Fruit fly (Drosophila melanogaster) whole organism, embryonic: ENCODE measurements around the gene CG13248.

ENCODE experiments used
- Atf6 ChIP-seq: fragments of 200-800 bp; sonication (Bioruptor generic); IDR thresholded peaks from 2 replicates; pipeline ENCODE4 v1.3.6; 2022; ENCODE audit warnings: missing biosample characterization, missing genetic modification characterization
- CG1024 ChIP-seq: fragments of 200-800 bp; sonication (Bioruptor generic); IDR thresholded peaks from 2 replicates; pipeline ENCODE4 v1.3.6; 2022; ENCODE audit warnings: missing biosample characterization, missing genetic modification characterization
- CG10366 ChIP-seq: fragments of 200-800 bp; sonication (Bioruptor generic); IDR thresholded peaks from 2 replicates; pipeline ENCODE4 v1.3.6; 2022; ENCODE audit warnings: missing biosample characterization, missing genetic modification characterization
- CG10431 ChIP-seq: fragments of 200-800 bp; sonication (Bioruptor generic); optimal IDR thresholded peaks from 3 replicates; lab custom pipeline; 2018; ENCODE audit warnings: missing biosample characterization, mild to moderate bottlenecking, missing genetic modification characterization
- CG13296 ChIP-seq: fragments of 200-800 bp; sonication (Bioruptor generic); optimal IDR thresholded peaks from 3 replicates; lab custom pipeline; 2018; ENCODE audit warnings: missing biosample characterization, mild to moderate bottlenecking, missing genetic modification characterization
- CG13624 ChIP-seq: fragments of 200-800 bp; sonication (Bioruptor generic); optimal IDR thresholded peaks from 2 replicates; lab custom pipeline; 2016; ENCODE audit warnings: missing biosample characterization, missing genetic modification characterization
- CG14710 ChIP-seq: fragments of 200-800 bp; sonication (Bioruptor generic); optimal IDR thresholded peaks from 3 replicates; lab custom pipeline; 2019; ENCODE audit warnings: missing biosample characterization, mild to moderate bottlenecking, missing genetic modification characterization, moderate library complexity
- CG15479 ChIP-seq: fragments of 200-800 bp; sonication (Bioruptor generic); optimal IDR thresholded peaks from 3 replicates; lab custom pipeline; 2019; ENCODE audit warnings: missing biosample characterization, mild to moderate bottlenecking, missing genetic modification characterization, moderate library complexity
- CG15514 ChIP-seq: fragments of 200-800 bp; sonication (Bioruptor generic); optimal IDR thresholded peaks from 3 replicates; lab custom pipeline; 2017; ENCODE audit warnings: missing biosample characterization, missing genetic modification characterization, mild to moderate bottlenecking, moderate library complexity, missing genetic modification reagents
- CG17359 ChIP-seq: fragments of 200-800 bp; sonication (Bioruptor generic); optimal IDR thresholded peaks from 3 replicates; lab custom pipeline; 2018; ENCODE audit warnings: missing biosample characterization, mild to moderate bottlenecking, missing genetic modification characterization, moderate library complexity
- CG17385 ChIP-seq: fragments of 200-800 bp; sonication (Bioruptor generic); optimal IDR thresholded peaks from 3 replicates; lab custom pipeline; 2018; ENCODE audit warnings: missing biosample characterization, mild to moderate bottlenecking, missing genetic modification characterization
- CG18599 ChIP-seq: fragments of 200-800 bp; sonication (Bioruptor generic); optimal IDR thresholded peaks from 3 replicates; lab custom pipeline; 2017; ENCODE audit warnings: missing biosample characterization, missing genetic modification characterization, mild to moderate bottlenecking, moderate library complexity, missing genetic modification reagents
- CG3281 ChIP-seq: fragments of 200-800 bp; sonication (Bioruptor generic); optimal IDR thresholded peaks from 3 replicates; lab custom pipeline; 2017; ENCODE audit warnings: missing biosample characterization, mild to moderate bottlenecking, missing genetic modification characterization
- CG5245 ChIP-seq: fragments of 200-800 bp; sonication (Bioruptor generic); optimal IDR thresholded peaks from 3 replicates; lab custom pipeline; 2016; ENCODE audit warnings: missing biosample characterization, missing genetic modification characterization
- CG6683 ChIP-seq: fragments of 200-800 bp; sonication (Bioruptor generic); optimal IDR thresholded peaks from 2 replicates; lab custom pipeline; 2017; ENCODE audit warnings: missing biosample characterization, mild to moderate bottlenecking, missing genetic modification characterization, missing genetic modification reagents
- CG7786 ChIP-seq: fragments of 200-800 bp; sonication (Bioruptor generic); optimal IDR thresholded peaks from 2 replicates; lab custom pipeline; 2016; ENCODE audit warnings: missing biosample characterization, missing genetic modification characterization
- CG7839 ChIP-seq: fragments of 200-800 bp; sonication (Bioruptor generic); optimal IDR thresholded peaks from 3 replicates; lab custom pipeline; 2018; ENCODE audit warnings: missing biosample characterization, mild to moderate bottlenecking, missing genetic modification characterization, moderate library complexity
- GATAe ChIP-seq: fragments of 200-800 bp; sonication (Bioruptor generic); conservative IDR thresholded peaks from 2 replicates; pipeline ENCODE4 v1.3.6; 2022; ENCODE audit warnings: missing biosample characterization, missing genetic modification characterization
- Gug ChIP-seq: fragments of 200-800 bp; sonication (Bioruptor generic); IDR thresholded peaks from 4 replicates; pipeline ENCODE4 v1.3.6; 2022; ENCODE audit warnings: missing biosample characterization, missing genetic modification characterization
- H2.0 ChIP-seq: fragments of 200-800 bp; sonication (Bioruptor generic); IDR thresholded peaks from 2 replicates; pipeline ENCODE4 v1.3.6; 2022; ENCODE audit warnings: missing biosample characterization, missing genetic modification characterization
- Hey ChIP-seq: fragments of 200-800 bp; sonication (Bioruptor generic); optimal IDR thresholded peaks from 3 replicates; lab custom pipeline; 2018; ENCODE audit warnings: missing biosample characterization, mild to moderate bottlenecking, missing genetic modification characterization
- Hr51 ChIP-seq, 2 experiments: fragments of 200-800 bp; sonication (Bioruptor generic); optimal IDR thresholded peaks; 2 replicates in 1 of 2; 3 replicates in 1 of 2; lab custom pipeline; 2016 to 2018; ENCODE audit warnings: missing biosample characterization in 2 of 2, missing genetic modification characterization in 2 of 2, mild to moderate bottlenecking in 1 of 2, moderate library complexity in 1 of 2
- Hr78 ChIP-seq, 2 experiments: fragments of 200-800 bp in 1 of 2; fragments of >200 bp in 1 of 2; sonication (Bioruptor generic) in 1 of 2; optimal IDR thresholded peaks; 2 replicates each; lab custom pipeline; 2017 to 2019; ENCODE audit warnings: missing biosample characterization in 2 of 2, missing genetic modification characterization in 2 of 2, mild to moderate bottlenecking in 1 of 2, moderate library complexity in 1 of 2
- NfI ChIP-seq: fragments of 200-800 bp; sonication (Bioruptor generic); optimal IDR thresholded peaks from 3 replicates; lab custom pipeline; 2018; ENCODE audit warnings: missing biosample characterization, mild to moderate bottlenecking, missing genetic modification characterization, moderate library complexity
- Poxn ChIP-seq: fragments of 200-800 bp; sonication (Bioruptor generic); IDR thresholded peaks from 2 replicates; pipeline ENCODE4 v1.3.6; 2022; ENCODE audit warnings: missing biosample characterization, missing genetic modification characterization
- Side ChIP-seq: fragments of 200-800 bp; sonication (Bioruptor generic); optimal IDR thresholded peaks from 2 replicates; lab custom pipeline; 2016; ENCODE audit warnings: missing biosample characterization, missing genetic modification characterization
- bsh ChIP-seq, 2 experiments: fragments of 200-800 bp; sonication (Bioruptor generic); optimal IDR thresholded peaks; 2 replicates each; lab custom pipeline; 2017 to 2018; ENCODE audit warnings: mild to moderate bottlenecking in 2 of 2, missing biosample characterization in 2 of 2, missing genetic modification characterization in 2 of 2, moderate library complexity in 1 of 2
- cas ChIP-seq: fragments of 200-800 bp; sonication (Bioruptor generic); IDR thresholded peaks from 2 replicates; pipeline ENCODE4 v1.3.6; 2022; ENCODE audit warnings: missing biosample characterization, missing genetic modification characterization
- chif ChIP-seq, 2 experiments: fragments of 200-800 bp; sonication (Bioruptor generic); optimal IDR thresholded peaks; 3 replicates each; lab custom pipeline; 2016; ENCODE audit warnings: missing biosample characterization in 2 of 2, missing genetic modification characterization in 2 of 2
- chn ChIP-seq: fragments of 200-800 bp; sonication (Bioruptor generic); optimal IDR thresholded peaks from 2 replicates; lab custom pipeline; 2016; ENCODE audit warnings: missing biosample characterization, missing genetic modification characterization
- esg ChIP-seq: fragments of 200-800 bp; sonication (Bioruptor generic); conservative IDR thresholded peaks from 2 replicates; pipeline ENCODE4 v1.3.6; 2022; ENCODE audit warnings: missing biosample characterization, missing genetic modification characterization
- exex ChIP-seq: fragments of 200-800 bp; sonication (Bioruptor generic); optimal IDR thresholded peaks from 4 replicates; lab custom pipeline; 2018; ENCODE audit warnings: missing biosample characterization, mild to moderate bottlenecking, missing genetic modification characterization, moderate library complexity
- gcm ChIP-seq: fragments of 200-800 bp; sonication (Bioruptor generic); optimal IDR thresholded peaks from 2 replicates; lab custom pipeline; 2019; ENCODE audit warnings: missing biosample characterization, mild to moderate bottlenecking, missing genetic modification characterization, moderate library complexity
- ind ChIP-seq: fragments of 200-800 bp; sonication (Bioruptor generic); optimal IDR thresholded peaks from 3 replicates; lab custom pipeline; 2016; ENCODE audit warnings: missing biosample characterization, missing genetic modification characterization
- kah ChIP-seq: fragments of 200-800 bp; sonication (Bioruptor generic); optimal IDR thresholded peaks from 2 replicates; lab custom pipeline; 2018; ENCODE audit warnings: missing biosample characterization, mild to moderate bottlenecking, missing genetic modification characterization
- kay ChIP-seq: fragments of 200-800 bp; sonication (Bioruptor generic); optimal IDR thresholded peaks from 2 replicates; lab custom pipeline; 2016; ENCODE audit warnings: missing biosample characterization, missing genetic modification characterization
- luna ChIP-seq: fragments of 200-800 bp; sonication (Bioruptor generic); optimal IDR thresholded peaks from 2 replicates; lab custom pipeline; 2016; ENCODE audit warnings: missing biosample characterization, missing genetic modification characterization
- mirr ChIP-seq: fragments of 200-800 bp; sonication (Bioruptor generic); optimal IDR thresholded peaks from 3 replicates; lab custom pipeline; 2018; ENCODE audit warnings: missing biosample characterization, mild to moderate bottlenecking, missing genetic modification characterization
- nerfin-1 ChIP-seq: fragments of 200-800 bp; sonication (Bioruptor generic); optimal IDR thresholded peaks from 3 replicates; lab custom pipeline; 2019; ENCODE audit warnings: missing biosample characterization, mild to moderate bottlenecking, missing genetic modification characterization, moderate library complexity
- nmo ChIP-seq: fragments of 200-800 bp; sonication (Bioruptor generic); optimal IDR thresholded peaks from 2 replicates; lab custom pipeline; 2018; ENCODE audit warnings: missing biosample characterization, mild to moderate bottlenecking, missing genetic modification characterization, moderate library complexity
- pb ChIP-seq: fragments of 200-800 bp; sonication (Bioruptor generic); optimal IDR thresholded peaks from 3 replicates; lab custom pipeline; 2016; ENCODE audit warnings: missing biosample characterization, missing genetic modification characterization
- pho ChIP-seq: fragments of 200-800 bp; sonication (Bioruptor generic); optimal IDR thresholded peaks from 2 replicates; lab custom pipeline; 2016; ENCODE audit warnings: missing biosample characterization, missing genetic modification characterization
- pita ChIP-seq: fragments of 200-800 bp; sonication (Bioruptor generic); optimal IDR thresholded peaks from 2 replicates; lab custom pipeline; 2017; ENCODE audit warnings: missing biosample characterization, mild to moderate bottlenecking, missing genetic modification characterization
- prd ChIP-seq, 3 experiments: fragments of >200 bp in 2 of 3; fragments of 200-800 bp in 1 of 3; sonication (Bioruptor generic) in 1 of 3; optimal IDR thresholded peaks in 2 of 3; IDR thresholded peaks in 1 of 3; 2 replicates in 2 of 3; 3 replicates in 1 of 3; pipeline versions ENCODE4 v1.3.6 to Lab custom; 2017 to 2022; ENCODE audit warnings: missing biosample characterization in 1 of 3, missing genetic modification characterization in 1 of 3
- sim ChIP-seq: fragments of 200-800 bp; sonication (Bioruptor generic); IDR thresholded peaks from 2 replicates; pipeline ENCODE4 v1.3.6; 2022; ENCODE audit warnings: missing biosample characterization, missing genetic modification characterization
- slbo ChIP-seq: fragments of 200-800 bp; sonication (Bioruptor generic); IDR thresholded peaks from 2 replicates; pipeline ENCODE4 v1.3.6; 2022; ENCODE audit warnings: missing biosample characterization, missing genetic modification characterization
- so ChIP-seq: fragments of 200-800 bp; sonication (Bioruptor generic); IDR thresholded peaks from 3 replicates; pipeline ENCODE4 v1.3.6; 2022; ENCODE audit warnings: missing biosample characterization, missing genetic modification characterization
- sr ChIP-seq: fragments of 200-800 bp; sonication (Bioruptor generic); IDR thresholded peaks from 3 replicates; pipeline ENCODE4 v1.3.6; 2022; ENCODE audit warnings: missing biosample characterization, missing genetic modification characterization
- z ChIP-seq: fragments of 200-800 bp; sonication (Bioruptor generic); IDR thresholded peaks from 3 replicates; pipeline ENCODE4 v1.3.6; 2022; ENCODE audit warnings: missing biosample characterization, missing genetic modification characterization

The CG13248 gene

DNA sequence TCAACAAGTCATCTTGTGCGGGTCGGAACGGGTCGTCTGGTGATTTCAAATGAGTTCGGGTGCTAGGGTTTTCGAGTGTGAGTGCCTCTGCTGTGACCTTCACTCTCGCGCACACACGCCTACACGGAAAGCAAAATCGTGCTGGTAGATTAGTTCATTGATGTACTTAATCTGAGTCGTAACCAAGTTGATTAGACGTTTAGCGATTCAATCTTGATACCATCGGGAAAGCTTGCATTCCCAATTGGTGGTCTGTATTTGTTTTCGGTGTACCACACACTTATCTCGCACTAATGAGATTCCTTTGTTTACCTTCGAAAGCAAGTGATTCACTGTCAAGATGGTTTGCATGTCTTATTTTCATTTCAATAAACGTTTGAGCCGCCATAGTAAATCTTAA is 21.4 kb downstream of the CG13248 start (continued):
- TF ChIP-seq esg (GFP tag; lab: Robert Waterston, UW) (no peak), pita (no peak), Hr51 (GFP tag; optimal IDR thresholded peaks at IDR 0.05; lab: Kevin White, UChicago) (peak in 1 of 2 experiments; percentile 50), Side (peak; percentile 11), CG7839 (peak; percentile 53), kay (peak; percentile 38), prd (optimal IDR thresholded peaks at IDR 0.05; lab: Kevin White, UChicago) (no peak), prd (GFP tag; IDR thresholded peaks at IDR 0.05; lab: Robert Waterston, UW) (peak; percentile 49; the same call in 1 of the 3 replicates), luna (GFP tag; lab: Kevin White, UChicago) (no peak), CG6683 (no peak), CG17385 (GFP tag; lab: Kevin White, UChicago) (peak; percentile 13), CG10431 (GFP tag; lab: Kevin White, UChicago) (no peak), GATAe (GFP tag; lab: Robert Waterston, UW) (peak; percentile 58), sr (GFP tag; lab: Robert Waterston, UW) (0 out of 3 replicates have a peak, but pooled peaks have one; percentile 35), CG1024 (GFP tag; lab: Robert Waterston, UW) (peak; percentile 3; the same call in 1 of the 2 replicates), cas (GFP tag; lab: Robert Waterston, UW) (no peak), pho (GFP tag; lab: Kevin White, UChicago) (peak; percentile 28), so (GFP tag; lab: Robert Waterston, UW) (peak; percentile 66; the same call in 2 of the 3 replicates), CG3281 (GFP tag; lab: Kevin White, UChicago) (peak; percentile 22), pb (peak; percentile 47), CG15514 (GFP tag; lab: Kevin White, UChicago) (peak; percentile 40), CG13296 (GFP tag; lab: Kevin White, UChicago) (peak; percentile 42), Gug (peak; percentile 22; the same call in 1 of the 4 replicates), gcm (GFP tag; lab: Kevin White, UChicago) (peak; percentile 41), Hr78 (GFP tag; optimal IDR thresholded peaks at IDR 0.05; lab: Kevin White, UChicago) (peak in 1 of 2 experiments; percentile 77), sim (GFP tag; lab: Robert Waterston, UW) (no peak), Hey (tag; lab: Kevin White, UChicago) (peak; percentile 21), CG13624 (GFP tag; lab: Kevin White, UChicago) (peak; percentile 20), nmo (GFP tag; lab: Kevin White, UChicago) (peak; percentile 0), CG5245 (GFP tag; lab: Kevin White, UChicago) (peak; percentile 1), CG10366 (GFP tag; lab: Robert Waterston, UW) (peak; percentile 13; the same call in 1 of the 2 replicates), slbo (GFP tag; lab: Robert Waterston, UW) (peak; percentile 57), CG18599 (GFP tag; lab: Kevin White, UChicago) (peak; percentile 61), Atf6 (peak; percentile 70), Poxn (GFP tag; lab: Robert Waterston, UW) (no peak), CG14710 (tag; lab: Kevin White, UChicago) (no peak), chn (GFP tag; lab: Kevin White, UChicago) (peak; percentile 18), z (GFP tag; lab: Robert Waterston, UW) (no peak), CG17359 (tag; lab: Kevin White, UChicago) (peak; percentile 43), CG7786 (GFP tag; lab: Kevin White, UChicago) (peak; percentile 31), NfI (peak; percentile 44), exex (tag; lab: Kevin White, UChicago) (peak; percentile 86), CG15479 (GFP tag; lab: Kevin White, UChicago) (peak; percentile 26), nerfin-1 (no peak), mirr (GFP tag; lab: Kevin White, UChicago) (no peak), chif (GFP tag; optimal IDR thresholded peaks at IDR 0.05; lab: Kevin White, UChicago) (peak in 1 of 2 experiments; percentile 13), ind (GFP tag; lab: Kevin White, UChicago) (peak; percentile 36), kah (no peak), H2.0 (peak; percentile 50), bsh (GFP tag; optimal IDR thresholded peaks at IDR 0.05; lab: Kevin White, UChicago) (peak in 1 of 2 experiments; percentile 0)
